Worm (Caenorhabditis elegans) whole organism, L1 larva: Measurements from ENCODE around the gene cyc-2.2.

ENCODE experiments used
- C16A3.4 ChIP-seq: fragments of 150-350 bp; optimal IDR thresholded peaks from 2 replicates; lab custom pipeline; 2014; ENCODE audit warnings: missing biosample characterization, missing genetic modification characterization
- F16B12.6 ChIP-seq: fragments of 150-350 bp; optimal IDR thresholded peaks from 2 replicates; lab custom pipeline; 2014; ENCODE audit warnings: missing biosample characterization, missing genetic modification characterization
- Y116A8C.19 ChIP-seq: sonication (generic microtip); optimal IDR thresholded peaks from 2 replicates; lab custom pipeline; 2016; ENCODE audit warnings: missing compliant biosample characterization, missing genetic modification characterization, borderline replicate concordance
- aha-1 ChIP-seq: fragments of 150-350 bp; optimal IDR thresholded peaks from 2 replicates; lab custom pipeline; 2014; ENCODE audit warnings: missing biosample characterization, missing genetic modification characterization
- alr-1 ChIP-seq: fragments of 200-800 bp; sonication (Bioruptor generic); optimal IDR thresholded peaks from 2 replicates; lab custom pipeline; 2018; ENCODE audit warnings: borderline replicate concordance, mild to moderate bottlenecking, missing genetic modification characterization, missing compliant biosample characterization
- ama-1 ChIP-seq: fragments of 150-350 bp; optimal IDR thresholded peaks from 2 replicates; lab custom pipeline; 2014
- blmp-1 ChIP-seq: fragments of 150-350 bp; optimal IDR thresholded peaks from 2 replicates; lab custom pipeline; 2014; ENCODE audit warnings: missing biosample characterization, missing genetic modification characterization
- ceh-63 ChIP-seq: fragments of 200-800 bp; sonication (Bioruptor generic); optimal IDR thresholded peaks from 2 replicates; lab custom pipeline; 2018; ENCODE audit warnings: mild to moderate bottlenecking, missing genetic modification characterization, missing compliant biosample characterization
- ceh-82 ChIP-seq, 3 experiments: fragments of 150-350 bp in 1 of 3; sonication (generic microtip) in 2 of 3; optimal IDR thresholded peaks; 2 replicates each; lab custom pipeline; 2014 to 2017; ENCODE audit warnings: missing biosample characterization in 3 of 3, missing genetic modification characterization in 3 of 3
- ceh-88 ChIP-seq: fragments of 200-800 bp; sonication (Bioruptor generic); IDR thresholded peaks from 2 replicates; pipeline ENCODE4 v1.3.6; 2022; ENCODE audit warnings: missing genetic modification characterization, missing compliant biosample characterization
- ceh-90 ChIP-seq: sonication (generic microtip); optimal IDR thresholded peaks from 2 replicates; lab custom pipeline; 2016; ENCODE audit warnings: missing genetic modification characterization, missing compliant biosample characterization
- dpl-1 ChIP-seq, 3 experiments: fragments of 150-350 bp in 2 of 3; sonication (generic microtip) in 1 of 3; optimal IDR thresholded peaks; 2 replicates each; lab custom pipeline; 2014 to 2017; ENCODE audit warnings: missing biosample characterization in 3 of 3, missing genetic modification characterization in 3 of 3, missing genetic modification reagents in 3 of 3
- efl-3 ChIP-seq: fragments of 200-800 bp; sonication (Bioruptor generic); optimal IDR thresholded peaks from 2 replicates; lab custom pipeline; 2018; ENCODE audit warnings: mild to moderate bottlenecking, missing genetic modification characterization, missing compliant biosample characterization
- egl-27 ChIP-seq, 2 experiments: fragments of 150-350 bp in 1 of 2; sonication (generic microtip); optimal IDR thresholded peaks; 3 replicates each; lab custom pipeline; 2017 to 2018; ENCODE audit warnings: missing biosample characterization in 2 of 2, missing genetic modification characterization in 2 of 2, missing genetic modification reagents in 2 of 2
- elt-2 ChIP-seq: sonication (generic microtip); optimal IDR thresholded peaks from 2 replicates; lab custom pipeline; 2016; ENCODE audit warnings: missing genetic modification characterization, mild to moderate bottlenecking, inconsistent platforms, missing compliant biosample characterization, missing genetic modification reagents
- fkh-10 ChIP-seq: sonication (generic microtip); optimal IDR thresholded peaks from 2 replicates; lab custom pipeline; 2017; ENCODE audit warnings: missing biosample characterization, missing genetic modification reagents, missing genetic modification characterization
- grh-1 ChIP-seq: fragments of 200-800 bp; sonication (Bioruptor generic); IDR thresholded peaks from 2 replicates; pipeline ENCODE4 v1.3.6; 2022; ENCODE audit warnings: missing genetic modification reagents, missing genetic modification characterization, missing compliant biosample characterization
- hlh-4 ChIP-seq: sonication (generic microtip); optimal IDR thresholded peaks from 2 replicates; lab custom pipeline; 2016; ENCODE audit warnings: mild to moderate bottlenecking, missing genetic modification characterization, missing compliant biosample characterization
- irx-1 ChIP-seq: sonication (generic microtip); optimal IDR thresholded peaks from 2 replicates; lab custom pipeline; 2016; ENCODE audit warnings: missing genetic modification characterization, missing compliant biosample characterization
- isw-1 ChIP-seq: fragments of 200-800 bp; sonication (Bioruptor generic); IDR thresholded peaks from 2 replicates; pipeline ENCODE4 v1.3.6; 2022; ENCODE audit warnings: missing genetic modification characterization, missing compliant biosample characterization
- jun-1 ChIP-seq: fragments of 150-350 bp; optimal IDR thresholded peaks from 2 replicates; lab custom pipeline; 2014; ENCODE audit warnings: missing biosample characterization, missing genetic modification reagents, missing genetic modification characterization
- lin-13 ChIP-seq: fragments of 150-350 bp; optimal IDR thresholded peaks from 2 replicates; lab custom pipeline; 2014; ENCODE audit warnings: missing biosample characterization, missing genetic modification reagents, missing genetic modification characterization
- lin-15B ChIP-seq: fragments of 150-350 bp; sonication (generic microtip); optimal IDR thresholded peaks from 3 replicates; lab custom pipeline; 2014; ENCODE audit warnings: missing biosample characterization, missing genetic modification characterization
- lsy-2 ChIP-seq, 2 experiments: fragments of 150-350 bp; optimal IDR thresholded peaks; 2 replicates each; lab custom pipeline; 2014; ENCODE audit warnings: missing biosample characterization in 2 of 2, missing genetic modification characterization in 2 of 2
- mep-1 ChIP-seq: fragments of 150-350 bp; optimal IDR thresholded peaks from 2 replicates; lab custom pipeline; 2014; ENCODE audit warnings: missing biosample characterization, missing genetic modification characterization
- nhr-11 ChIP-seq: fragments of 150-350 bp; optimal IDR thresholded peaks from 2 replicates; lab custom pipeline; 2014; ENCODE audit warnings: missing biosample characterization, missing genetic modification characterization
- nhr-12 ChIP-seq: sonication (generic microtip); optimal IDR thresholded peaks from 2 replicates; lab custom pipeline; 2017; ENCODE audit warnings: missing biosample characterization, missing genetic modification characterization
- nhr-19 ChIP-seq: fragments of 200-800 bp; sonication (Bioruptor generic); conservative IDR thresholded peaks from 2 replicates; pipeline ENCODE4 v1.3.6; 2022; ENCODE audit warnings: missing genetic modification characterization, missing compliant biosample characterization
- nhr-71 ChIP-seq: sonication (generic microtip); optimal IDR thresholded peaks from 2 replicates; lab custom pipeline; 2016; ENCODE audit warnings: mild to moderate bottlenecking, missing genetic modification characterization, moderate library complexity, missing compliant biosample characterization
- nhr-77 ChIP-seq: fragments of 150-350 bp; optimal IDR thresholded peaks from 2 replicates; lab custom pipeline; 2014; ENCODE audit warnings: missing biosample characterization, missing genetic modification characterization
- nhr-84 ChIP-seq: sonication (generic microtip); optimal IDR thresholded peaks from 2 replicates; lab custom pipeline; 2017; ENCODE audit warnings: missing biosample characterization, missing genetic modification characterization
- nhr-85 ChIP-seq: sonication (generic microtip); peaks from one replicate; lab custom pipeline; 2016; ENCODE audit warnings: missing genetic modification characterization, inconsistent platforms, missing compliant biosample characterization
- rnt-1 ChIP-seq: sonication (generic microtip); optimal IDR thresholded peaks from 2 replicates; lab custom pipeline; 2016; ENCODE audit warnings: mild to moderate bottlenecking, missing genetic modification characterization, moderate library complexity, missing compliant biosample characterization
- snu-23 ChIP-seq: sonication (generic microtip); optimal IDR thresholded peaks from 2 replicates; lab custom pipeline; 2016; ENCODE audit warnings: missing genetic modification characterization, missing compliant biosample characterization
- sup-37 ChIP-seq: fragments of 200-800 bp; sonication (Bioruptor generic); optimal IDR thresholded peaks from 2 replicates; lab custom pipeline; 2018; ENCODE audit warnings: mild to moderate bottlenecking, missing genetic modification characterization, missing compliant biosample characterization
- swsn-7 ChIP-seq: sonication (generic microtip); optimal IDR thresholded peaks from 2 replicates; lab custom pipeline; 2016; ENCODE audit warnings: missing genetic modification characterization, missing compliant biosample characterization
- tbx-2 ChIP-seq: sonication (generic microtip); optimal IDR thresholded peaks from 2 replicates; lab custom pipeline; 2016; ENCODE audit warnings: missing genetic modification characterization, missing compliant biosample characterization
- tlp-1 ChIP-seq: fragments of 150-350 bp; optimal IDR thresholded peaks from 2 replicates; lab custom pipeline; 2014; ENCODE audit warnings: missing biosample characterization, missing genetic modification characterization
- unc-130 ChIP-seq: fragments of 150-350 bp; optimal IDR thresholded peaks from 2 replicates; lab custom pipeline; 2017; ENCODE audit warnings: missing biosample characterization, missing genetic modification characterization, inconsistent platforms
- unc-30 ChIP-seq: sonication (generic microtip); optimal IDR thresholded peaks from 2 replicates; lab custom pipeline; 2017; ENCODE audit warnings: missing biosample characterization, missing genetic modification characterization
- unc-62 ChIP-seq: fragments of 150-350 bp; optimal IDR thresholded peaks from 2 replicates; lab custom pipeline; 2014; ENCODE audit warnings: missing biosample characterization, missing genetic modification reagents, missing genetic modification characterization
- unc-86 ChIP-seq: sonication (generic microtip); optimal IDR thresholded peaks from 2 replicates; lab custom pipeline; 2016; ENCODE audit warnings: missing genetic modification characterization, missing compliant biosample characterization
- unc-98 ChIP-seq: fragments of 200-800 bp; sonication (Bioruptor generic); IDR thresholded peaks from 2 replicates; pipeline ENCODE4 v1.3.6; 2022; ENCODE audit warnings: missing genetic modification characterization, missing compliant biosample characterization
- xbp-1 ChIP-seq: sonication (generic microtip); optimal IDR thresholded peaks from 2 replicates; lab custom pipeline; 2016; ENCODE audit warnings: missing genetic modification characterization, missing compliant biosample characterization
- zag-1 ChIP-seq: fragments of 150-350 bp; optimal IDR thresholded peaks from 2 replicates; lab custom pipeline; 2014; ENCODE audit warnings: missing biosample characterization, missing genetic modification characterization
- zip-4 ChIP-seq: fragments of 200-800 bp; sonication (Bioruptor generic); optimal IDR thresholded peaks from 2 replicates; lab custom pipeline; 2018; ENCODE audit warnings: mild to moderate bottlenecking, missing genetic modification characterization, moderate library complexity, missing compliant biosample characterization
- ztf-11 ChIP-seq, 2 experiments: sonication (generic microtip); optimal IDR thresholded peaks; 2 replicates each; lab custom pipeline; 2016 to 2017; ENCODE audit warnings: missing genetic modification characterization in 2 of 2, missing biosample characterization in 1 of 2, missing compliant biosample characterization in 1 of 2

cyc-2.2 gene

ce11 chrV:12596795-12597194 is 15.2 kb downstream of the cyc-2.2 start (continued):
- no peak for TF ChIP-seq ceh-63 (GFP tag; lab: Kevin White, UChicago)
- no peak for TF ChIP-seq nhr-11
- TF ChIP-seq lin-15B (tag; lab: Kevin White, UChicago): no peak
- TF ChIP-seq unc-86: no peak
- peak; percentile 71 for TF ChIP-seq nhr-71 (tag; lab: Kevin White, UChicago)
- TF ChIP-seq snu-23 (GFP tag; lab: Kevin White, UChicago): peak; percentile 71
- TF ChIP-seq ztf-11 (tag; optimal IDR thresholded peaks at IDR 0.05; lab: Kevin White, UChicago): peak in 1 of 2 experiments; percentile 61
- TF ChIP-seq fkh-10 (GFP tag; lab: Kevin White, UChicago): no peak
- peak; percentile 24 for TF ChIP-seq tbx-2
- no peak for TF ChIP-seq nhr-84
- TF ChIP-seq zip-4 (GFP tag; lab: Kevin White, UChicago): no peak
- peak in 2 of 3 experiments; percentile 33 to 34 for TF ChIP-seq dpl-1 (GFP tag; optimal IDR thresholded peaks at IDR 0.05; lab: Kevin White, UChicago)
- TF ChIP-seq F16B12.6 (tag; lab: Kevin White, UChicago): peak; percentile 21
- peak; percentile 66 for TF ChIP-seq C16A3.4 (tag; lab: Kevin White, UChicago)
- TF ChIP-seq grh-1: 0 out of 2 replicates have a peak, but pooled peaks have one; percentile 21
- peak; percentile 58 for TF ChIP-seq swsn-7 (tag; lab: Kevin White, UChicago)
- peak; percentile 41 for TF ChIP-seq jun-1 (tag; lab: Kevin White, UChicago)
- no peak for TF ChIP-seq zag-1
- peak; percentile 76 for TF ChIP-seq nhr-85
- no peak for TF ChIP-seq ama-1 (lab: Kevin White, UChicago)
- no peak for TF ChIP-seq ceh-90
- no peak for TF ChIP-seq efl-3 (GFP tag; lab: Kevin White, UChicago)
- no peak for TF ChIP-seq nhr-12
- no peak for TF ChIP-seq isw-1 (GFP tag; lab: Robert Waterston, UW)
- no peak for TF ChIP-seq sup-37 (GFP tag; lab: Kevin White, UChicago)
- TF ChIP-seq rnt-1 (tag; lab: Kevin White, UChicago): peak; percentile 68
- no peak for TF ChIP-seq blmp-1 (tag; lab: Kevin White, UChicago)
- TF ChIP-seq ceh-82 (tag; optimal IDR thresholded peaks at IDR 0.05; lab: Kevin White, UChicago): peak; percentile 26 to 51 (median 34)
- TF ChIP-seq lsy-2 (tag; optimal IDR thresholded peaks at IDR 0.05; lab: Kevin White, UChicago): peak; percentile 35 to 60
- TF ChIP-seq mep-1 (tag; lab: Kevin White, UChicago): no peak
- TF ChIP-seq hlh-4 (tag; lab: Kevin White, UChicago): no peak
- TF ChIP-seq nhr-77 (tag; lab: Kevin White, UChicago): peak; percentile 22
- peak; percentile 73 for TF ChIP-seq unc-130 (tag; lab: Kevin White, UChicago)
- no peak for TF ChIP-seq egl-27 (tag; optimal IDR thresholded peaks at IDR 0.05; lab: Kevin White, UChicago)
- no peak for TF ChIP-seq aha-1
- peak; percentile 65 for TF ChIP-seq nhr-19
- no peak for TF ChIP-seq unc-98 (GFP tag; lab: Robert Waterston, UW)
- TF ChIP-seq Y116A8C.19 (tag; lab: Kevin White, UChicago): no peak
- no peak for TF ChIP-seq lin-13 (GFP tag; lab: Kevin White, UChicago)
- TF ChIP-seq irx-1 (tag; lab: Kevin White, UChicago): peak; percentile 25
- TF ChIP-seq tlp-1 (tag; lab: Kevin White, UChicago): no peak
- TF ChIP-seq unc-62 (GFP tag; lab: Kevin White, UChicago): no peak
- no peak for TF ChIP-seq ceh-88 (GFP tag; lab: Robert Waterston, UW)
- TF ChIP-seq elt-2 (tag; lab: Kevin White, UChicago): peak; percentile 6
- TF ChIP-seq alr-1: no peak
- no peak for TF ChIP-seq unc-30 (tag; lab: Kevin White, UChicago)
- peak; percentile 52 for TF ChIP-seq xbp-1 (tag; lab: Kevin White, UChicago)
- TF ChIP-seq, all 84 proteins: peak for 33
